Worm (Caenorhabditis elegans): ENCODE data around the gene folt-3.

DNA sequence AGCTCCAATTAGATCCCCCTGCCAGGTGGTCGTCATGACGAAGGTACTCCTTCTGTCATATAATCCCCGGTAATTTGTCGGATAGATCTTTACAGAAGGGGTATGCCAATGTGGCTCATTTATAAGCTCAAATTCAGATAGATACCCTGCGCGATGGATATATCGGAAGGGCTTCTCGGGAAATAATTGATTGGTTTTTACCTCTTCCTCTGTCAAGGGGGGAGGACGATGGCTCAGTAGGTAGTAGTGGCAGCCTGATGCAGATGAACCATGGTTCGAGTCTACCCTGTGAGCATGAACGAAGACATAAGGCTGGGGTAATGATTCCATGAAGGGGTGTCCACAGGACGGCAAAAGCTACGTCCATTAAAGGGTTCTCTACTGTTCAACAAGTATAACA lies 37.6 kb upstream of the folt-3 start:
- TF ChIP-seq W03F9.2 (tag; optimal IDR thresholded peaks at IDR 0.05) (no peak), him-1 (tag; optimal IDR thresholded peaks at IDR 0.05) (no peak)
